Worm (Caenorhabditis elegans) whole organism, L1 larva: ENCODE measurements around the gene scl-6.

ENCODE experiments used
- alr-1 ChIP-seq: fragments of 200-800 bp; sonication (Bioruptor generic); optimal IDR thresholded peaks from 2 replicates; lab custom pipeline; 2018; ENCODE audit warnings: borderline replicate concordance, mild to moderate bottlenecking, missing genetic modification characterization, missing compliant biosample characterization
- ceh-8 ChIP-seq: fragments of 200-800 bp; sonication (Bioruptor generic); optimal IDR thresholded peaks from 2 replicates; lab custom pipeline; 2018; ENCODE audit warnings: mild to moderate bottlenecking, missing genetic modification characterization, moderate library complexity, missing compliant biosample characterization
- ceh-82 ChIP-seq, 3 experiments: fragments of 150-350 bp in 1 of 3; sonication (generic microtip) in 2 of 3; optimal IDR thresholded peaks; 2 replicates each; lab custom pipeline; 2014 to 2017; ENCODE audit warnings: missing biosample characterization in 3 of 3, missing genetic modification characterization in 3 of 3
- dpl-1 ChIP-seq, 3 experiments: fragments of 150-350 bp in 2 of 3; sonication (generic microtip) in 1 of 3; optimal IDR thresholded peaks; 2 replicates each; lab custom pipeline; 2014 to 2017; ENCODE audit warnings: missing biosample characterization in 3 of 3, missing genetic modification characterization in 3 of 3, missing genetic modification reagents in 3 of 3
- dsc-1 ChIP-seq: sonication (generic microtip); optimal IDR thresholded peaks from 2 replicates; lab custom pipeline; 2016; ENCODE audit warnings: mild to moderate bottlenecking, missing genetic modification characterization, missing compliant biosample characterization
- efl-1 ChIP-seq, 4 experiments: fragments of 150-350 bp; optimal IDR thresholded peaks in 3 of 4; peaks in 1 of 4; 1 replicate in 1 of 4; 2 replicates in 3 of 4; lab custom pipeline; 2014; ENCODE audit warnings: missing biosample characterization in 2 of 4, missing genetic modification characterization in 2 of 4, missing genetic modification reagents in 2 of 4
- efl-3 ChIP-seq: fragments of 200-800 bp; sonication (Bioruptor generic); optimal IDR thresholded peaks from 2 replicates; lab custom pipeline; 2018; ENCODE audit warnings: mild to moderate bottlenecking, missing genetic modification characterization, missing compliant biosample characterization
- egl-13 ChIP-seq: sonication (generic microtip); optimal IDR thresholded peaks from 2 replicates; lab custom pipeline; 2016; ENCODE audit warnings: missing genotype, missing genetic modification reagents, missing genetic modification characterization, missing compliant biosample characterization
- egl-27 ChIP-seq, 2 experiments: fragments of 150-350 bp in 1 of 2; sonication (generic microtip); optimal IDR thresholded peaks; 3 replicates each; lab custom pipeline; 2017 to 2018; ENCODE audit warnings: missing biosample characterization in 2 of 2, missing genetic modification characterization in 2 of 2, missing genetic modification reagents in 2 of 2
- ets-5 ChIP-seq: fragments of 200-800 bp; sonication (Bioruptor generic); IDR thresholded peaks from 2 replicates; pipeline ENCODE4 v1.3.6; 2022; ENCODE audit warnings: missing genetic modification characterization, missing compliant biosample characterization
- fkh-10 ChIP-seq: sonication (generic microtip); optimal IDR thresholded peaks from 2 replicates; lab custom pipeline; 2017; ENCODE audit warnings: missing biosample characterization, missing genetic modification reagents, missing genetic modification characterization
- fkh-4 ChIP-seq: sonication (generic microtip); optimal IDR thresholded peaks from 2 replicates; lab custom pipeline; 2016; ENCODE audit warnings: missing compliant biosample characterization, missing genetic modification characterization, borderline replicate concordance
- fkh-8 ChIP-seq: sonication (generic microtip); optimal IDR thresholded peaks from 2 replicates; lab custom pipeline; 2016; ENCODE audit warnings: mild to moderate bottlenecking, missing genetic modification characterization, missing compliant biosample characterization
- fos-1 ChIP-seq: fragments of 150-350 bp; optimal IDR thresholded peaks from 2 replicates; lab custom pipeline; 2014; ENCODE audit warnings: missing biosample characterization, missing genetic modification characterization
- grh-1 ChIP-seq: fragments of 200-800 bp; sonication (Bioruptor generic); IDR thresholded peaks from 2 replicates; pipeline ENCODE4 v1.3.6; 2022; ENCODE audit warnings: missing genetic modification reagents, missing genetic modification characterization, missing compliant biosample characterization
- hlh-17 ChIP-seq: fragments of 200-800 bp; sonication (Bioruptor generic); optimal IDR thresholded peaks from 2 replicates; lab custom pipeline; 2018; ENCODE audit warnings: missing genetic modification characterization, mild to moderate bottlenecking, missing compliant biosample characterization, moderate library complexity, borderline replicate concordance
- hlh-4 ChIP-seq: sonication (generic microtip); optimal IDR thresholded peaks from 2 replicates; lab custom pipeline; 2016; ENCODE audit warnings: mild to moderate bottlenecking, missing genetic modification characterization, missing compliant biosample characterization
- hpl-2 ChIP-seq: fragments of 150-350 bp; optimal IDR thresholded peaks from 2 replicates; lab custom pipeline; 2014; ENCODE audit warnings: missing biosample characterization, missing genetic modification reagents, missing genetic modification characterization
- irx-1 ChIP-seq: sonication (generic microtip); optimal IDR thresholded peaks from 2 replicates; lab custom pipeline; 2016; ENCODE audit warnings: missing genetic modification characterization, missing compliant biosample characterization
- lin-14 ChIP-seq: fragments of 200-800 bp; sonication (Bioruptor generic); optimal IDR thresholded peaks from 2 replicates; lab custom pipeline; 2018; ENCODE audit warnings: mild to moderate bottlenecking, missing genetic modification characterization, moderate library complexity, missing compliant biosample characterization
- lin-15B ChIP-seq: fragments of 150-350 bp; sonication (generic microtip); optimal IDR thresholded peaks from 3 replicates; lab custom pipeline; 2014; ENCODE audit warnings: missing biosample characterization, missing genetic modification characterization
- lin-35 ChIP-seq, 2 experiments: fragments of 150-350 bp; optimal IDR thresholded peaks; 2 replicates each; lab custom pipeline; 2014; ENCODE audit warnings: missing biosample characterization in 2 of 2, missing genetic modification characterization in 2 of 2, missing genetic modification reagents in 2 of 2
- lir-3 ChIP-seq: sonication (generic microtip); optimal IDR thresholded peaks from 2 replicates; lab custom pipeline; 2016; ENCODE audit warnings: mild to moderate bottlenecking, missing genetic modification characterization, moderate library complexity, missing compliant biosample characterization; ENCODE audit not compliant: poor library complexity
- mab-9 ChIP-seq: fragments of 200-800 bp; sonication (Bioruptor generic); IDR thresholded peaks from 2 replicates; pipeline ENCODE4 v1.3.6; 2022; ENCODE audit warnings: missing genetic modification reagents, missing genetic modification characterization, missing compliant biosample characterization
- mep-1 ChIP-seq: fragments of 150-350 bp; optimal IDR thresholded peaks from 2 replicates; lab custom pipeline; 2014; ENCODE audit warnings: missing biosample characterization, missing genetic modification characterization
- nhr-11 ChIP-seq: fragments of 150-350 bp; optimal IDR thresholded peaks from 2 replicates; lab custom pipeline; 2014; ENCODE audit warnings: missing biosample characterization, missing genetic modification characterization
- nhr-12 ChIP-seq: sonication (generic microtip); optimal IDR thresholded peaks from 2 replicates; lab custom pipeline; 2017; ENCODE audit warnings: missing biosample characterization, missing genetic modification characterization
- nhr-20 ChIP-seq: sonication (generic microtip); optimal IDR thresholded peaks from 2 replicates; lab custom pipeline; 2016; ENCODE audit warnings: mild to moderate bottlenecking, missing genetic modification characterization, missing compliant biosample characterization
- nhr-28 ChIP-seq: fragments of 150-350 bp; optimal IDR thresholded peaks from 2 replicates; lab custom pipeline; 2014; ENCODE audit warnings: missing biosample characterization, missing genetic modification characterization
- nhr-47 ChIP-seq: sonication (generic microtip); optimal IDR thresholded peaks from 2 replicates; lab custom pipeline; 2016; ENCODE audit warnings: mild to moderate bottlenecking, missing genetic modification characterization, moderate library complexity, missing compliant biosample characterization
- nhr-71 ChIP-seq: sonication (generic microtip); optimal IDR thresholded peaks from 2 replicates; lab custom pipeline; 2016; ENCODE audit warnings: mild to moderate bottlenecking, missing genetic modification characterization, moderate library complexity, missing compliant biosample characterization
- nhr-76 ChIP-seq: sonication (generic microtip); optimal IDR thresholded peaks from 2 replicates; lab custom pipeline; 2017; ENCODE audit warnings: missing biosample characterization, missing genetic modification characterization
- pax-3 ChIP-seq: fragments of 200-800 bp; sonication (Bioruptor generic); optimal IDR thresholded peaks from 2 replicates; lab custom pipeline; 2018; ENCODE audit warnings: mild to moderate bottlenecking, missing genetic modification characterization, moderate library complexity, missing compliant biosample characterization
- pqm-1 ChIP-seq: sonication (generic microtip); optimal IDR thresholded peaks from 3 replicates; lab custom pipeline; 2017; ENCODE audit warnings: missing biosample characterization, missing genetic modification characterization
- rnt-1 ChIP-seq: sonication (generic microtip); optimal IDR thresholded peaks from 2 replicates; lab custom pipeline; 2016; ENCODE audit warnings: mild to moderate bottlenecking, missing genetic modification characterization, moderate library complexity, missing compliant biosample characterization
- sptf-1 ChIP-seq: fragments of 150-350 bp; optimal IDR thresholded peaks from 2 replicates; lab custom pipeline; 2014; ENCODE audit warnings: missing biosample characterization, missing genetic modification characterization
- sup-37 ChIP-seq: fragments of 200-800 bp; sonication (Bioruptor generic); optimal IDR thresholded peaks from 2 replicates; lab custom pipeline; 2018; ENCODE audit warnings: mild to moderate bottlenecking, missing genetic modification characterization, missing compliant biosample characterization
- swsn-7 ChIP-seq: sonication (generic microtip); optimal IDR thresholded peaks from 2 replicates; lab custom pipeline; 2016; ENCODE audit warnings: missing genetic modification characterization, missing compliant biosample characterization
- tbx-2 ChIP-seq: sonication (generic microtip); optimal IDR thresholded peaks from 2 replicates; lab custom pipeline; 2016; ENCODE audit warnings: missing genetic modification characterization, missing compliant biosample characterization
- tlp-1 ChIP-seq: fragments of 150-350 bp; optimal IDR thresholded peaks from 2 replicates; lab custom pipeline; 2014; ENCODE audit warnings: missing biosample characterization, missing genetic modification characterization
- unc-62 ChIP-seq: fragments of 150-350 bp; optimal IDR thresholded peaks from 2 replicates; lab custom pipeline; 2014; ENCODE audit warnings: missing biosample characterization, missing genetic modification reagents, missing genetic modification characterization
- unc-86 ChIP-seq: sonication (generic microtip); optimal IDR thresholded peaks from 2 replicates; lab custom pipeline; 2016; ENCODE audit warnings: missing genetic modification characterization, missing compliant biosample characterization
- zag-1 ChIP-seq: fragments of 150-350 bp; optimal IDR thresholded peaks from 2 replicates; lab custom pipeline; 2014; ENCODE audit warnings: missing biosample characterization, missing genetic modification characterization
- zip-4 ChIP-seq: fragments of 200-800 bp; sonication (Bioruptor generic); optimal IDR thresholded peaks from 2 replicates; lab custom pipeline; 2018; ENCODE audit warnings: mild to moderate bottlenecking, missing genetic modification characterization, moderate library complexity, missing compliant biosample characterization

Gene scl-6

DNA sequence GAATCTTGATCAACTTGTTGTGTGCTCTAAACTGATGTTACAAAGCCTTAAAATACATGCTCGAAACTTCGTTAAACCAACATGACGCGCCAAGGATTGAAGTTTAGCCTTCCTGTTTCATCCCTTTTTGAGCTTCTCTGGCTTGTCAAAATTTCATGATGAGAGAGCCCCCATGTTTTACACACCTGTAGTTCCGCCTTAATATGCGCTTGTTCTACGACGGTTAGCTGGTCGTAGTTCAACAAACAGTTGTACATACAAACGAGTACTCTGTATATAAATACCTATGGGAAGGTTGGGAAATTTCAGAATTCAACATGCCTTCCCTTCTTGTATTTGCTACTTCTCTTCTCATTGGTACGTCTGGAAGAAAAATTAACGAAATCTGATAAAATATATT lies at the start of gene scl-6:
scl-6 (plus strand) TSS at position 301 of the 400 bp plus-strand sequence.
- TF ChIP-seq lin-15B = no peak
- no peak for TF ChIP-seq sptf-1 (tag; lab: Kevin White, UChicago)
- no peak for TF ChIP-seq nhr-71 (tag; lab: Kevin White, UChicago)
- no peak for TF ChIP-seq ceh-8 (GFP tag; lab: Kevin White, UChicago)
- no peak for TF ChIP-seq rnt-1 (tag; lab: Kevin White, UChicago)
- TF ChIP-seq lin-14 (GFP tag; lab: Kevin White, UChicago) = no peak
- no peak for TF ChIP-seq egl-13 (tag; lab: Kevin White, UChicago)

DNA sequence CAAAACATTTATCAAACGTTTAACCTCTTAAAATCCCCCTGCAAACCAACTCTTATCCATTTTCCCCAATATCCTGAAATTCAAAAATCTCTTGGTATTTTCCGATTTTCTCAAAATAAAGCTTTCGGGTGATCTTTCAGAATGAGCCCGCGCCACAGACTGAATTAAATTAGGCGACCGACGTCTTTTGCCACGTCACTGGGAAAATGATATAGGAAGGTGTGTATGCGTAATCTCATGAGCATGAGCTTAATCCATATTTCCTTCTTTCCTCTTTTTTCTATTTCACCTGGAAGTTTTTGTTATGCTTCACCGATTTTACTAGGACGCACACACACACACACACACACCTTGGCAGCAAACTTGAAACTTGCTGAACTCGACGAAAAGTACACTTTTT lies 47.5 kb upstream of the scl-6 start:
- no peak for TF ChIP-seq efl-1 (optimal IDR thresholded peaks at IDR 0.05; lab: Kevin White, UChicago)
- no peak for TF ChIP-seq efl-1 (GFP tag; optimal IDR thresholded peaks at IDR 0.05 in 1 of 2; lab: Kevin White, UChicago)
- TF ChIP-seq nhr-71 (tag; lab: Kevin White, UChicago) = peak; percentile 6
- no peak for TF ChIP-seq unc-62 (GFP tag; lab: Kevin White, UChicago)
- TF ChIP-seq nhr-28 (tag; lab: Kevin White, UChicago) = no peak
- peak; percentile 40 for TF ChIP-seq nhr-47 (tag; lab: Kevin White, UChicago)
- no peak for TF ChIP-seq hlh-4 (tag; lab: Kevin White, UChicago)
- no peak for TF ChIP-seq fos-1
- no peak for TF ChIP-seq unc-86
- TF ChIP-seq tlp-1 (tag; lab: Kevin White, UChicago) = no peak
- no peak for TF ChIP-seq mep-1
- peak; percentile 25 for TF ChIP-seq pax-3 (tag; lab: Kevin White, UChicago)
- TF ChIP-seq egl-13 (tag; lab: Kevin White, UChicago) = peak; percentile 29
- TF ChIP-seq alr-1 (tag; lab: Kevin White, UChicago) = no peak
- TF ChIP-seq fkh-8 (tag; lab: Kevin White, UChicago) = peak; percentile 75
- TF ChIP-seq grh-1 (GFP tag; lab: Robert Waterston, UW) = no peak
- TF ChIP-seq dsc-1 (tag; lab: Kevin White, UChicago) = peak; percentile 74
- no peak for TF ChIP-seq nhr-76 (tag; lab: Kevin White, UChicago)
- TF ChIP-seq pqm-1 (tag; lab: Kevin White, UChicago) = no peak
- TF ChIP-seq lir-3 (tag; lab: Kevin White, UChicago) = no peak
- TF ChIP-seq, all 84 proteins: peak for 6

DNA sequence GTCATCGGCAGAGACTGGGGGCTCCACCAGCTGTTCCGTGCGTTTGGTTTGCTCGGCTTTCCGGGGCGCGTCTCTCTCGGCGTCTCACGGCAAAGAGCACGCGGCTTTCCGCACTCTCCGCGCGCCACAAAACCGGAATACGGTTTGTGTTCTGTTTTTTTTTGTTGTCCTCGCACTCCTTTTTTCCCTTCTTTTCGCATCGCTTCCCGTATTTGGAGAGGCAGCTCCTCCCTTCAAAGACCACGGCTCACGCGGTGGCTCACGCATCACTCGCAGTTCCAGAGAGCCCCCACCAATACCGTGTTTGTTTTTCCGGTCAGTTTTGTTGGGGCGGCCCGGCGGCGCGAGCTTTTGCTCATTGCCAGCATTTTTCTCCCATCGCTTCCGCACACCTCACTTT lies 45.7 kb upstream of the scl-6 start:
- TF ChIP-seq fkh-10 (GFP tag; lab: Kevin White, UChicago) = no peak
- TF ChIP-seq fkh-4 (tag; lab: Kevin White, UChicago) = no peak
- TF ChIP-seq irx-1 (tag; lab: Kevin White, UChicago) = no peak
- TF ChIP-seq swsn-7 (tag; lab: Kevin White, UChicago) = no peak
- no peak for TF ChIP-seq ets-5 (GFP tag; lab: Robert Waterston, UW)
- no peak for TF ChIP-seq mab-9 (GFP tag; lab: Robert Waterston, UW)
- TF ChIP-seq nhr-12 (tag; lab: Kevin White, UChicago) = no peak
- no peak for TF ChIP-seq dpl-1 (GFP tag; optimal IDR thresholded peaks at IDR 0.05; lab: Kevin White, UChicago)
- TF ChIP-seq zip-4 = no peak
- TF ChIP-seq sup-37 = no peak
- TF ChIP-seq ceh-8 (GFP tag; lab: Kevin White, UChicago) = no peak
- no peak for TF ChIP-seq tlp-1 (tag; lab: Kevin White, UChicago)

DNA sequence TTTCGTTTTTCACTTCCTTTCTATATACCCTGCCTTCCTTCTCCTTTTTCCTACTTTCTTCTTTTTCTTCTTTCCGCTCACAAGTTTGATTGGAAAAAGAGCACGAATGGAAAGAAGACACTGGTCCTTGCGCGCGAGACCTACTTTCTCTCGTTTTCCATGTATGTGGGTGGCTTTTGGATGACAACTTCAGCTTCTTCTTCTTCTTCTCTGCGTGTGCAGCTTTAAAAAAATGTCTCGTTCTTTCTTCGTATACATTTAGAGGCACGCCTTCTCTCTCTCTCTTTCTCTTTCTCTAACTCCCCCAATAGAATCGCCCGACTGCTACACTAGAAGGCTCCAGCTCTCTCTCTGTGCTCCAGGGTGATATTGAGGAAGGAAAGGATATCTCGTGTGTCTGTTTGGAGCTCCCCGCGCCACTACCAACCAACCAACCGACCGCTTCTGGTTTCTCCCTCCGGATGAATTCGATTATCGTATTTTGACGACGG lies 42.7 kb upstream of the scl-6 start:
- TF ChIP-seq efl-1 (optimal IDR thresholded peaks at IDR 0.05; lab: Kevin White, UChicago) (peak; percentile 15 to 18), efl-1 (GFP tag; optimal IDR thresholded peaks at IDR 0.05 in 1 of 2; lab: Kevin White, UChicago) (peak in 1 of 2 experiments; percentile 86), egl-13 (tag; lab: Kevin White, UChicago) (peak; percentile 12), zag-1 (tag; lab: Kevin White, UChicago) (no peak), nhr-11 (tag; lab: Kevin White, UChicago) (no peak), swsn-7 (tag; lab: Kevin White, UChicago) (peak; percentile 44), pqm-1 (tag; lab: Kevin White, UChicago) (no peak), dpl-1 (GFP tag; optimal IDR thresholded peaks at IDR 0.05; lab: Kevin White, UChicago) (peak in 1 of 3 experiments; percentile 24), nhr-47 (tag; lab: Kevin White, UChicago) (peak; percentile 55), efl-3 (GFP tag; lab: Kevin White, UChicago) (no peak), lin-14 (GFP tag; lab: Kevin White, UChicago) (peak; percentile 90), egl-27 (tag; optimal IDR thresholded peaks at IDR 0.05; lab: Kevin White, UChicago) (no peak), ceh-82 (tag; optimal IDR thresholded peaks at IDR 0.05; lab: Kevin White, UChicago) (peak in 2 of 3 experiments; percentile 8 to 46), nhr-20 (tag; lab: Kevin White, UChicago) (no peak), tbx-2 (peak; percentile 56), hlh-17 (GFP tag; lab: Kevin White, UChicago) (no peak), nhr-71 (tag; lab: Kevin White, UChicago) (peak; percentile 60), lin-35 (GFP tag; optimal IDR thresholded peaks at IDR 0.05; lab: Kevin White, UChicago) (peak in 1 of 2 experiments; percentile 28), lin-15B (no peak), hpl-2 (GFP tag; lab: Kevin White, UChicago) (no peak)
